Worm (Caenorhabditis elegans): ENCODE measurements around the gene sna-1.

DNA sequence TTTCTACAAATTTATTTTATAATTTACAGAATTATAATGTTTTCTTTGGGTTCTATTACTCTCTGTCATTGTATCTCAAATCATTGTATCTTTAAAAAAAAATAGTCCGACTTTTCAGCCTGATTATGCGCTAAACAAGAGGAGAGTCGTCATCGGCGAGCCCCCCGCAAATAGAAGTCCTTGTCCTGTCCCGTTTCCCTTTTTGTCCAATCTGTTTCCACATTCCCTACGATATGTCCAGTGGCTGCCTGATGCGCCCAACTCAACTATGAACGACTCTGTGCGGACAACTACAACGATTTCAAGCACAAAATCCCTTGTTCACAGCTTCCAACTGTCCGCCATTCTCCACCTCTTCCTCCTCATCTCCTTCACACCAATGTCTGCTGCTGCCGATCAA, 47.5 kb upstream of the sna-1 start, which contains the start of gene dbl-1:
- no peak for TF ChIP-seq scrt-1 (GFP tag; IDR thresholded peaks at IDR 0.05)
- no peak for TF ChIP-seq tbx-37 (GFP tag; conservative IDR thresholded peaks at IDR 0.05)

All from whole organism, early embryonic.